Worm (Caenorhabditis elegans) whole organism, L1 larva: ENCODE measurements around the gene mtl-1.
A peak's percentile ranks its signal among the peaks of the same experiment; 100 is the strongest.

Experiments used
- C04F5.9 ChIP-seq: sonication (generic microtip); optimal IDR thresholded peaks from 2 replicates; lab custom pipeline; 2016; ENCODE audit warnings: missing genetic modification characterization, missing compliant biosample characterization
- F16B12.6 ChIP-seq: fragments of 150-350 bp; optimal IDR thresholded peaks from 2 replicates; lab custom pipeline; 2014; ENCODE audit warnings: missing biosample characterization, missing genetic modification characterization
- Y116A8C.19 ChIP-seq: sonication (generic microtip); optimal IDR thresholded peaks from 2 replicates; lab custom pipeline; 2016; ENCODE audit warnings: missing compliant biosample characterization, missing genetic modification characterization, borderline replicate concordance
- aha-1 ChIP-seq: fragments of 150-350 bp; optimal IDR thresholded peaks from 2 replicates; lab custom pipeline; 2014; ENCODE audit warnings: missing biosample characterization, missing genetic modification characterization
- blmp-1 ChIP-seq: fragments of 150-350 bp; optimal IDR thresholded peaks from 2 replicates; lab custom pipeline; 2014; ENCODE audit warnings: missing biosample characterization, missing genetic modification characterization
- ceh-8 ChIP-seq: fragments of 200-800 bp; sonication (Bioruptor generic); optimal IDR thresholded peaks from 2 replicates; lab custom pipeline; 2018; ENCODE audit warnings: mild to moderate bottlenecking, missing genetic modification characterization, moderate library complexity, missing compliant biosample characterization
- dsc-1 ChIP-seq: sonication (generic microtip); optimal IDR thresholded peaks from 2 replicates; lab custom pipeline; 2016; ENCODE audit warnings: mild to moderate bottlenecking, missing genetic modification characterization, missing compliant biosample characterization
- efl-1 ChIP-seq, 4 experiments: fragments of 150-350 bp; optimal IDR thresholded peaks in 3 of 4; peaks in 1 of 4; 1 replicate in 1 of 4; 2 replicates in 3 of 4; lab custom pipeline; 2014; ENCODE audit warnings: missing biosample characterization in 2 of 4, missing genetic modification characterization in 2 of 4, missing genetic modification reagents in 2 of 4
- elt-2 ChIP-seq: sonication (generic microtip); optimal IDR thresholded peaks from 2 replicates; lab custom pipeline; 2016; ENCODE audit warnings: missing genetic modification characterization, mild to moderate bottlenecking, inconsistent platforms, missing compliant biosample characterization, missing genetic modification reagents
- ets-5 ChIP-seq: fragments of 200-800 bp; sonication (Bioruptor generic); IDR thresholded peaks from 2 replicates; pipeline ENCODE4 v1.3.6; 2022; ENCODE audit warnings: missing genetic modification characterization, missing compliant biosample characterization
- fkh-4 ChIP-seq: sonication (generic microtip); optimal IDR thresholded peaks from 2 replicates; lab custom pipeline; 2016; ENCODE audit warnings: missing compliant biosample characterization, missing genetic modification characterization, borderline replicate concordance
- grh-1 ChIP-seq: fragments of 200-800 bp; sonication (Bioruptor generic); IDR thresholded peaks from 2 replicates; pipeline ENCODE4 v1.3.6; 2022; ENCODE audit warnings: missing genetic modification reagents, missing genetic modification characterization, missing compliant biosample characterization
- isw-1 ChIP-seq: fragments of 200-800 bp; sonication (Bioruptor generic); IDR thresholded peaks from 2 replicates; pipeline ENCODE4 v1.3.6; 2022; ENCODE audit warnings: missing genetic modification characterization, missing compliant biosample characterization
- lin-13 ChIP-seq: fragments of 150-350 bp; optimal IDR thresholded peaks from 2 replicates; lab custom pipeline; 2014; ENCODE audit warnings: missing biosample characterization, missing genetic modification reagents, missing genetic modification characterization
- lin-14 ChIP-seq: fragments of 200-800 bp; sonication (Bioruptor generic); optimal IDR thresholded peaks from 2 replicates; lab custom pipeline; 2018; ENCODE audit warnings: mild to moderate bottlenecking, missing genetic modification characterization, moderate library complexity, missing compliant biosample characterization
- lin-15B ChIP-seq: fragments of 150-350 bp; sonication (generic microtip); optimal IDR thresholded peaks from 3 replicates; lab custom pipeline; 2014; ENCODE audit warnings: missing biosample characterization, missing genetic modification characterization
- lin-35 ChIP-seq, 2 experiments: fragments of 150-350 bp; optimal IDR thresholded peaks; 2 replicates each; lab custom pipeline; 2014; ENCODE audit warnings: missing biosample characterization in 2 of 2, missing genetic modification characterization in 2 of 2, missing genetic modification reagents in 2 of 2
- lin-39 ChIP-seq: fragments of 150-350 bp; optimal IDR thresholded peaks from 2 replicates; lab custom pipeline; 2014; ENCODE audit warnings: missing biosample characterization, missing genetic modification reagents, missing genetic modification characterization
- lir-3 ChIP-seq: sonication (generic microtip); optimal IDR thresholded peaks from 2 replicates; lab custom pipeline; 2016; ENCODE audit warnings: mild to moderate bottlenecking, missing genetic modification characterization, moderate library complexity, missing compliant biosample characterization; ENCODE audit not compliant: poor library complexity
- lsy-2 ChIP-seq, 2 experiments: fragments of 150-350 bp; optimal IDR thresholded peaks; 2 replicates each; lab custom pipeline; 2014; ENCODE audit warnings: missing biosample characterization in 2 of 2, missing genetic modification characterization in 2 of 2
- mdl-1 ChIP-seq, 2 experiments: fragments of 150-350 bp; optimal IDR thresholded peaks; 2 replicates each; lab custom pipeline; 2014 to 2017; ENCODE audit warnings: missing biosample characterization in 2 of 2, missing genetic modification characterization in 2 of 2, inconsistent platforms in 1 of 2
- mef-2 ChIP-seq: fragments of 150-350 bp; optimal IDR thresholded peaks from 2 replicates; lab custom pipeline; 2014; ENCODE audit warnings: missing biosample characterization, missing genetic modification characterization
- nhr-20 ChIP-seq: sonication (generic microtip); optimal IDR thresholded peaks from 2 replicates; lab custom pipeline; 2016; ENCODE audit warnings: mild to moderate bottlenecking, missing genetic modification characterization, missing compliant biosample characterization
- nhr-28 ChIP-seq: fragments of 150-350 bp; optimal IDR thresholded peaks from 2 replicates; lab custom pipeline; 2014; ENCODE audit warnings: missing biosample characterization, missing genetic modification characterization
- nhr-47 ChIP-seq: sonication (generic microtip); optimal IDR thresholded peaks from 2 replicates; lab custom pipeline; 2016; ENCODE audit warnings: mild to moderate bottlenecking, missing genetic modification characterization, moderate library complexity, missing compliant biosample characterization
- nhr-77 ChIP-seq: fragments of 150-350 bp; optimal IDR thresholded peaks from 2 replicates; lab custom pipeline; 2014; ENCODE audit warnings: missing biosample characterization, missing genetic modification characterization
- nhr-85 ChIP-seq: sonication (generic microtip); peaks from one replicate; lab custom pipeline; 2016; ENCODE audit warnings: missing genetic modification characterization, inconsistent platforms, missing compliant biosample characterization
- pag-3 ChIP-seq: sonication (generic microtip); optimal IDR thresholded peaks from 2 replicates; lab custom pipeline; 2017; ENCODE audit warnings: missing genetic modification characterization, mild to moderate bottlenecking, missing compliant biosample characterization, antibody characterized with exemption, borderline replicate concordance; ENCODE audit not compliant: insufficient read depth
- pax-3 ChIP-seq: fragments of 200-800 bp; sonication (Bioruptor generic); optimal IDR thresholded peaks from 2 replicates; lab custom pipeline; 2018; ENCODE audit warnings: mild to moderate bottlenecking, missing genetic modification characterization, moderate library complexity, missing compliant biosample characterization
- rnt-1 ChIP-seq: sonication (generic microtip); optimal IDR thresholded peaks from 2 replicates; lab custom pipeline; 2016; ENCODE audit warnings: mild to moderate bottlenecking, missing genetic modification characterization, moderate library complexity, missing compliant biosample characterization
- snu-23 ChIP-seq: sonication (generic microtip); optimal IDR thresholded peaks from 2 replicates; lab custom pipeline; 2016; ENCODE audit warnings: missing genetic modification characterization, missing compliant biosample characterization
- sup-37 ChIP-seq: fragments of 200-800 bp; sonication (Bioruptor generic); optimal IDR thresholded peaks from 2 replicates; lab custom pipeline; 2018; ENCODE audit warnings: mild to moderate bottlenecking, missing genetic modification characterization, missing compliant biosample characterization
- tlp-1 ChIP-seq: fragments of 150-350 bp; optimal IDR thresholded peaks from 2 replicates; lab custom pipeline; 2014; ENCODE audit warnings: missing biosample characterization, missing genetic modification characterization
- unc-86 ChIP-seq: sonication (generic microtip); optimal IDR thresholded peaks from 2 replicates; lab custom pipeline; 2016; ENCODE audit warnings: missing genetic modification characterization, missing compliant biosample characterization
- xbp-1 ChIP-seq: sonication (generic microtip); optimal IDR thresholded peaks from 2 replicates; lab custom pipeline; 2016; ENCODE audit warnings: missing genetic modification characterization, missing compliant biosample characterization
- zip-4 ChIP-seq: fragments of 200-800 bp; sonication (Bioruptor generic); optimal IDR thresholded peaks from 2 replicates; lab custom pipeline; 2018; ENCODE audit warnings: mild to moderate bottlenecking, missing genetic modification characterization, moderate library complexity, missing compliant biosample characterization
- ztf-11 ChIP-seq, 2 experiments: sonication (generic microtip); optimal IDR thresholded peaks; 2 replicates each; lab custom pipeline; 2016 to 2017; ENCODE audit warnings: missing genetic modification characterization in 2 of 2, missing biosample characterization in 1 of 2, missing compliant biosample characterization in 1 of 2
- ztf-4 ChIP-seq: fragments of 150-350 bp; optimal IDR thresholded peaks from 2 replicates; lab custom pipeline; 2014; ENCODE audit warnings: missing biosample characterization, missing genetic modification characterization

mtl-1 gene

ce11 chrV:6705367-6705766 lies 13.7 kb upstream of the mtl-1 start:
- TF ChIP-seq pax-3 (tag; lab: Kevin White, UChicago) (no peak), lin-39 (no peak), ztf-11 (tag; optimal IDR thresholded peaks at IDR 0.05; lab: Kevin White, UChicago) (no peak), lin-13 (GFP tag; lab: Kevin White, UChicago) (no peak), xbp-1 (tag; lab: Kevin White, UChicago) (no peak), dsc-1 (tag; lab: Kevin White, UChicago) (no peak), unc-86 (tag; lab: Kevin White, UChicago) (no peak), pag-3 (tag; lab: Kevin White, UChicago) (no peak), nhr-28 (tag; lab: Kevin White, UChicago) (no peak), lin-35 (GFP tag; optimal IDR thresholded peaks at IDR 0.05; lab: Kevin White, UChicago) (no peak), mdl-1 (tag; optimal IDR thresholded peaks at IDR 0.05; lab: Kevin White, UChicago) (no peak)

ce11 chrV:6704482-6704881 lies 12.8 kb upstream of the mtl-1 start:
- no peak for TF ChIP-seq ets-5
- TF ChIP-seq nhr-85 (tag; lab: Kevin White, UChicago), result no peak
- no peak for TF ChIP-seq efl-1 (optimal IDR thresholded peaks at IDR 0.05; lab: Kevin White, UChicago)
- TF ChIP-seq efl-1 (GFP tag; optimal IDR thresholded peaks at IDR 0.05 in 1 of 2; lab: Kevin White, UChicago), result no peak
- no peak for TF ChIP-seq aha-1 (tag; lab: Kevin White, UChicago)
- no peak for TF ChIP-seq isw-1 (GFP tag; lab: Robert Waterston, UW)
- no peak for TF ChIP-seq snu-23 (GFP tag; lab: Kevin White, UChicago)
- no peak for TF ChIP-seq lsy-2 (tag; optimal IDR thresholded peaks at IDR 0.05; lab: Kevin White, UChicago)
- no peak for TF ChIP-seq zip-4 (GFP tag; lab: Kevin White, UChicago)
- TF ChIP-seq ztf-4 (tag; lab: Kevin White, UChicago), result no peak
- TF ChIP-seq fkh-4 (tag; lab: Kevin White, UChicago), result no peak
- TF ChIP-seq grh-1 (GFP tag; lab: Robert Waterston, UW), result no peak
- no peak for TF ChIP-seq lin-35 (GFP tag; optimal IDR thresholded peaks at IDR 0.05; lab: Kevin White, UChicago)
- TF ChIP-seq lir-3, result no peak
- TF ChIP-seq elt-2 (tag; lab: Kevin White, UChicago), result no peak

- no peak for TF ChIP-seq xbp-1 (tag; lab: Kevin White, UChicago)
- TF ChIP-seq F16B12.6 (tag; lab: Kevin White, UChicago), result no peak
- no peak for TF ChIP-seq nhr-77 (tag; lab: Kevin White, UChicago)
- no peak for TF ChIP-seq ets-5
- no peak for TF ChIP-seq nhr-20
- TF ChIP-seq lin-13 (GFP tag; lab: Kevin White, UChicago), result no peak
- TF ChIP-seq tlp-1, result no peak
- no peak for TF ChIP-seq mef-2 (tag; lab: Kevin White, UChicago)
- no peak for TF ChIP-seq Y116A8C.19 (tag; lab: Kevin White, UChicago)
- TF ChIP-seq C04F5.9 (tag; lab: Kevin White, UChicago), result no peak
- TF ChIP-seq lin-14, result no peak
Measured at ce11 chrV:6702692-6703091, 11.0 kb upstream of the mtl-1 start, which contains the start of gene era-1. Gene era-1, plus strand, starts transcription at chrV:6703057.

- TF ChIP-seq blmp-1 (tag; lab: Kevin White, UChicago) (peak; percentile 91), nhr-47 (tag; lab: Kevin White, UChicago) (no peak)
- TF ChIP-seq, all 84 proteins: peak for 1
Measured at ce11 chrV:6699833-6700232, 8.2 kb upstream of the mtl-1 start.

- TF ChIP-seq ceh-8 (GFP tag; lab: Kevin White, UChicago), result no peak
- peak; percentile 18 for TF ChIP-seq nhr-20
- peak; percentile 25 for TF ChIP-seq nhr-85 (tag; lab: Kevin White, UChicago)
- TF ChIP-seq rnt-1, result no peak
- TF ChIP-seq lin-15B (tag; lab: Kevin White, UChicago), result no peak
- TF ChIP-seq sup-37 (GFP tag; lab: Kevin White, UChicago), result no peak
Measured at ce11 chrV:6699021-6699420, 7.4 kb upstream of the mtl-1 start.
